Worm (Caenorhabditis elegans): ENCODE results near the gene W09D6.1.

- TF ChIP-seq lin-26 (GFP tag; IDR thresholded peaks at IDR 0.05) (no peak), C17E4.6 (GFP tag; IDR thresholded peaks at IDR 0.05) (no peak), egrh-3 (GFP tag; IDR thresholded peaks at IDR 0.05) (no peak), unc-62 (GFP tag; optimal IDR thresholded peaks at IDR 0.05) (no peak), cebp-2 (GFP tag; IDR thresholded peaks at IDR 0.05) (no peak), ceh-40 (GFP tag; IDR thresholded peaks at IDR 0.05) (no peak), F52B5.7 (tag; optimal IDR thresholded peaks at IDR 0.05) (no peak), Y53F4B.3 (GFP tag; IDR thresholded peaks at IDR 0.05) (no peak), T26A5.8 (tag; optimal IDR thresholded peaks at IDR 0.05) (no peak), lir-1 (GFP tag; conservative IDR thresholded peaks at IDR 0.05) (no peak), lin-35 (GFP tag; optimal IDR thresholded peaks at IDR 0.05) (no peak), nhr-27 (tag; optimal IDR thresholded peaks at IDR 0.05) (no peak)
Observed at ce11 chrIII:11031309-11031708, 37.3 kb upstream of the W09D6.1 start, which contains the start of gene Y48A6B.14.
